Worm (Caenorhabditis elegans) whole organism, L4 larva: ENCODE data around the gene nlp-57.

Experiments
- aha-1 ChIP-seq: fragments of 150-350 bp; peaks from one replicate; lab custom pipeline; 2014; ENCODE audit warnings: missing biosample characterization, missing genetic modification characterization
- pha-4 ChIP-seq, 2 experiments: fragments of 150-350 bp in 1 of 2; fragments of 200-800 bp in 1 of 2; sonication (Bioruptor generic) in 1 of 2; IDR thresholded peaks in 1 of 2; optimal IDR thresholded peaks in 1 of 2; 2 replicates each; pipeline versions ENCODE4 v1.3.6 to Lab custom; 2014 to 2022; ENCODE audit warnings: missing genetic modification characterization in 2 of 2, missing genetic modification reagents in 2 of 2, missing biosample characterization in 1 of 2, missing compliant biosample characterization in 1 of 2
- rbr-2 ChIP-seq: sonication (generic microtip); optimal IDR thresholded peaks from 2 replicates; lab custom pipeline; 2016; ENCODE audit warnings: missing genotype, missing genetic modification characterization, missing compliant biosample characterization
- ztf-11 ChIP-seq: fragments of 150-350 bp; optimal IDR thresholded peaks from 2 replicates; lab custom pipeline; 2014; ENCODE audit warnings: missing biosample characterization, missing genetic modification characterization

DNA sequence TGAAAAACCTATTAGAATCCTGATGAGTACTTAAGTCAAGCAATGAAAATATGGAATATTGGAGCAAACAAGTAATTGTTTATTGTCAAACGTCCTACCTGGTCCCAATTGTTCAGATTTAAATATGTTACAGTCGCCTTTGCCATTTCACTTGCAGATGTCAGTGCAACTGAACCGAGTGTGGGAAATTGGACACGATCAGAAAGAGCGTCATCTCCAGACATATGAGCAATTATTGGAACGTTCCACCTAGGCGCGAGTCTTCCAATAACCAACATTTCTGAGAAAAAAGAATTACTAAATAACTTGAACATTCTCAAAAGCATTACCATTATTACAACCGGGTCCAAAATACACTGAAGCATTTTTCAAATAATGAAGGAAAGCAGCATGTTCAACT lies 20.2 kb downstream of the nlp-57 start:
- no peak for TF ChIP-seq pha-4 (GFP tag; IDR thresholded peaks at IDR 0.05; lab: Robert Waterston, UW)
- TF ChIP-seq pha-4 (tag; optimal IDR thresholded peaks at IDR 0.05; lab: Kevin White, UChicago) = no peak
- no peak for TF ChIP-seq rbr-2 (tag; lab: Kevin White, UChicago)
- peak; percentile 94 for TF ChIP-seq aha-1 (tag; lab: Kevin White, UChicago)
- no peak for TF ChIP-seq ztf-11 (tag; lab: Kevin White, UChicago)
